Worm (Caenorhabditis elegans) whole organism, late embryonic: ENCODE data around the gene tyr-1.
A peak's percentile ranks its signal among the peaks of the same experiment; 100 is the strongest.

Source experiments
- C08G9.2 ChIP-seq: sonication (generic microtip); optimal IDR thresholded peaks from 2 replicates; lab custom pipeline; 2016; ENCODE audit warnings: mild to moderate bottlenecking, missing genetic modification characterization, moderate library complexity, missing compliant biosample characterization
- C38D4.7 ChIP-seq: fragments of 200-800 bp; sonication (Bioruptor generic); optimal IDR thresholded peaks from 2 replicates; lab custom pipeline; 2018; ENCODE audit warnings: mild to moderate bottlenecking, missing genetic modification characterization, moderate library complexity, missing compliant biosample characterization
- F13H6.1 ChIP-seq: sonication (generic microtip); optimal IDR thresholded peaks from 2 replicates; lab custom pipeline; 2016; ENCODE audit warnings: missing genetic modification characterization, missing compliant biosample characterization
- K09A11.1 ChIP-seq: sonication (generic microtip); optimal IDR thresholded peaks from 2 replicates; lab custom pipeline; 2017; ENCODE audit warnings: antibody characterized with exemption, mild to moderate bottlenecking, missing genetic modification characterization, missing compliant biosample characterization; ENCODE audit not compliant: insufficient read depth
- Y22D7AL.16 ChIP-seq: sonication (generic microtip); optimal IDR thresholded peaks from 2 replicates; lab custom pipeline; 2016; ENCODE audit warnings: missing genetic modification characterization, missing compliant biosample characterization
- ahr-1 ChIP-seq: sonication (generic microtip); optimal IDR thresholded peaks from 2 replicates; lab custom pipeline; 2016; ENCODE audit warnings: missing genetic modification characterization, missing compliant biosample characterization
- ama-1 ChIP-seq: fragments of 150-350 bp; optimal IDR thresholded peaks from 2 replicates; lab custom pipeline; 2014
- ceh-14 ChIP-seq: sonication (generic microtip); optimal IDR thresholded peaks from 2 replicates; lab custom pipeline; 2016; ENCODE audit warnings: missing genotype, missing genetic modification characterization, missing compliant biosample characterization
- ceh-19 ChIP-seq: fragments of 200-800 bp; sonication (Bioruptor generic); optimal IDR thresholded peaks from 2 replicates; lab custom pipeline; 2018; ENCODE audit warnings: mild to moderate bottlenecking, missing genetic modification characterization, missing compliant biosample characterization
- ceh-2 ChIP-seq: sonication (generic microtip); optimal IDR thresholded peaks from 2 replicates; lab custom pipeline; 2016; ENCODE audit warnings: missing genotype, missing genetic modification characterization, missing compliant biosample characterization
- ceh-22 ChIP-seq: sonication (generic microtip); optimal IDR thresholded peaks from 2 replicates; lab custom pipeline; 2017; ENCODE audit warnings: missing biosample characterization, missing genetic modification characterization
- ceh-24 ChIP-seq: sonication (generic microtip); optimal IDR thresholded peaks from 2 replicates; lab custom pipeline; 2016; ENCODE audit warnings: mild to moderate bottlenecking, missing genetic modification characterization, missing compliant biosample characterization
- ceh-30 ChIP-seq: fragments of 150-350 bp; optimal IDR thresholded peaks from 2 replicates; lab custom pipeline; 2014; ENCODE audit warnings: missing biosample characterization, missing genetic modification characterization
- ceh-31 ChIP-seq: sonication (generic microtip); optimal IDR thresholded peaks from 2 replicates; lab custom pipeline; 2016; ENCODE audit warnings: missing genetic modification characterization, missing compliant biosample characterization
- ceh-34 ChIP-seq: sonication (generic microtip); optimal IDR thresholded peaks from 2 replicates; lab custom pipeline; 2016; ENCODE audit warnings: mild to moderate bottlenecking, missing genetic modification characterization, missing compliant biosample characterization
- ceh-48 ChIP-seq: sonication (generic microtip); optimal IDR thresholded peaks from 2 replicates; lab custom pipeline; 2016; ENCODE audit warnings: missing genetic modification characterization, inconsistent platforms, missing compliant biosample characterization
- elt-2 ChIP-seq: sonication (generic microtip); optimal IDR thresholded peaks from 2 replicates; lab custom pipeline; 2016; ENCODE audit warnings: missing genetic modification reagents, missing genetic modification characterization, missing compliant biosample characterization
- ets-4 ChIP-seq: sonication (generic microtip); optimal IDR thresholded peaks from 2 replicates; lab custom pipeline; 2016; ENCODE audit warnings: missing genetic modification characterization, missing compliant biosample characterization
- fax-1 ChIP-seq: sonication (generic microtip); optimal IDR thresholded peaks from 2 replicates; lab custom pipeline; 2016; ENCODE audit warnings: missing genotype, missing genetic modification characterization, missing compliant biosample characterization
- hlh-15 ChIP-seq: sonication (generic microtip); optimal IDR thresholded peaks from 2 replicates; lab custom pipeline; 2016; ENCODE audit warnings: missing genetic modification characterization, missing compliant biosample characterization
- hlh-30 ChIP-seq: sonication (generic microtip); optimal IDR thresholded peaks from 2 replicates; lab custom pipeline; 2017; ENCODE audit warnings: antibody characterized with exemption, missing genetic modification characterization, missing compliant biosample characterization; ENCODE audit not compliant: insufficient read depth
- hlh-6 ChIP-seq: sonication (generic microtip); optimal IDR thresholded peaks from 2 replicates; lab custom pipeline; 2016; ENCODE audit warnings: missing genotype, missing genetic modification characterization, missing compliant biosample characterization
- hlh-8 ChIP-seq: sonication (generic microtip); optimal IDR thresholded peaks from 2 replicates; lab custom pipeline; 2016; ENCODE audit warnings: missing genotype, missing genetic modification characterization, missing compliant biosample characterization
- lin-11 ChIP-seq: fragments of 200-800 bp; sonication (Bioruptor generic); optimal IDR thresholded peaks from 2 replicates; lab custom pipeline; 2018; ENCODE audit warnings: mild to moderate bottlenecking, missing genetic modification characterization, missing compliant biosample characterization
- madf-2 ChIP-seq: sonication (generic microtip); optimal IDR thresholded peaks from 2 replicates; lab custom pipeline; 2017; ENCODE audit warnings: missing genetic modification characterization, missing compliant biosample characterization
- mec-3 ChIP-seq: sonication (generic microtip); optimal IDR thresholded peaks from 2 replicates; lab custom pipeline; 2016; ENCODE audit warnings: borderline replicate concordance, missing genetic modification characterization, missing compliant biosample characterization
- nhr-232 ChIP-seq: sonication (generic microtip); optimal IDR thresholded peaks from 2 replicates; lab custom pipeline; 2016; ENCODE audit warnings: missing genetic modification characterization, missing compliant biosample characterization
- odd-2 ChIP-seq: sonication (generic microtip); optimal IDR thresholded peaks from 2 replicates; lab custom pipeline; 2017; ENCODE audit warnings: antibody characterized with exemption, mild to moderate bottlenecking, missing genetic modification characterization, missing compliant biosample characterization
- pat-9 ChIP-seq: fragments of 200-800 bp; sonication (Bioruptor generic); optimal IDR thresholded peaks from 2 replicates; lab custom pipeline; 2018; ENCODE audit warnings: mild to moderate bottlenecking, missing genetic modification characterization, moderate library complexity, missing compliant biosample characterization
- pha-2 ChIP-seq: sonication (generic microtip); optimal IDR thresholded peaks from 2 replicates; lab custom pipeline; 2017; ENCODE audit warnings: mild to moderate bottlenecking, missing genetic modification characterization, missing compliant biosample characterization
- pha-4 ChIP-seq: fragments of 150-350 bp; optimal IDR thresholded peaks from 2 replicates; lab custom pipeline; 2018; ENCODE audit warnings: missing biosample characterization, missing genetic modification reagents, missing genetic modification characterization
- pqm-1 ChIP-seq: sonication (generic microtip); optimal IDR thresholded peaks from 2 replicates; lab custom pipeline; 2016; ENCODE audit warnings: missing genetic modification characterization, missing compliant biosample characterization
- ref-2 ChIP-seq: sonication (generic microtip); optimal IDR thresholded peaks from 2 replicates; lab custom pipeline; 2016; ENCODE audit warnings: missing genetic modification characterization, missing compliant biosample characterization
- rnt-1 ChIP-seq: sonication (generic microtip); optimal IDR thresholded peaks from 2 replicates; lab custom pipeline; 2016; ENCODE audit warnings: missing genetic modification characterization, missing compliant biosample characterization
- sdc-2 ChIP-seq: sonication (generic microtip); optimal IDR thresholded peaks from 2 replicates; lab custom pipeline; 2016; ENCODE audit warnings: missing genotype, missing genetic modification characterization, missing compliant biosample characterization
- sox-4 ChIP-seq: sonication (generic microtip); optimal IDR thresholded peaks from 2 replicates; lab custom pipeline; 2017; ENCODE audit warnings: mild to moderate bottlenecking, missing genetic modification characterization, inconsistent platforms, missing compliant biosample characterization
- tbx-2 ChIP-seq: sonication (generic microtip); optimal IDR thresholded peaks from 2 replicates; lab custom pipeline; 2016; ENCODE audit warnings: missing genetic modification characterization, missing compliant biosample characterization
- tbx-7 ChIP-seq: sonication (generic microtip); optimal IDR thresholded peaks from 2 replicates; lab custom pipeline; 2016; ENCODE audit warnings: missing genotype, missing genetic modification characterization, missing compliant biosample characterization
- unc-42 ChIP-seq: sonication (generic microtip); optimal IDR thresholded peaks from 2 replicates; lab custom pipeline; 2016; ENCODE audit warnings: missing genotype, missing genetic modification characterization, missing compliant biosample characterization
- unc-55 ChIP-seq: sonication (generic microtip); optimal IDR thresholded peaks from 2 replicates; lab custom pipeline; 2017; ENCODE audit warnings: missing biosample characterization, missing genetic modification reagents, missing genetic modification characterization
- unc-86 ChIP-seq: sonication (generic microtip); optimal IDR thresholded peaks from 2 replicates; lab custom pipeline; 2016; ENCODE audit warnings: missing genetic modification characterization, missing compliant biosample characterization
- zip-5 ChIP-seq: sonication (generic microtip); optimal IDR thresholded peaks from 2 replicates; lab custom pipeline; 2016; ENCODE audit warnings: missing genetic modification characterization, missing compliant biosample characterization

Gene tyr-1

ce11 chrIII:7854494-7855184, 18.9 kb upstream of the tyr-1 start, which contains the start of gene rpl-35 (continued):
- TF ChIP-seq ceh-34 (tag; lab: Kevin White, UChicago) (peak; percentile 99), ref-2 (peak; percentile 99), ceh-30 (tag; lab: Kevin White, UChicago) (peak; percentile 55), hlh-6 (tag; lab: Kevin White, UChicago) (no peak), ets-4 (tag; lab: Kevin White, UChicago) (peak; percentile 84), ceh-14 (tag; lab: Kevin White, UChicago) (peak; percentile 97), unc-55 (peak; percentile 83), madf-2 (tag; lab: Kevin White, UChicago) (peak; percentile 92), hlh-30 (tag; lab: Kevin White, UChicago) (peak; percentile 88), ceh-24 (tag; lab: Kevin White, UChicago) (peak; percentile 70), ceh-22 (peak; percentile 84), ama-1 (lab: Kevin White, UChicago) (no peak), pha-2 (peak; percentile 57), fax-1 (peak; percentile 58), F13H6.1 (peak; percentile 90), lin-11 (tag; lab: Kevin White, UChicago) (peak; percentile 53), ceh-48 (tag; lab: Kevin White, UChicago) (peak; percentile 83), Y22D7AL.16 (tag; lab: Kevin White, UChicago) (peak; percentile 42), nhr-232 (tag; lab: Kevin White, UChicago) (no peak)

- no peak for TF ChIP-seq sox-4 (tag; lab: Kevin White, UChicago)
- no peak for TF ChIP-seq ceh-19 (GFP tag; lab: Kevin White, UChicago)
- no peak for TF ChIP-seq ahr-1
- no peak for TF ChIP-seq fax-1
- TF ChIP-seq pha-2: no peak
- TF ChIP-seq pha-4 (tag; lab: Kevin White, UChicago): no peak
- TF ChIP-seq pat-9: no peak
- no peak for TF ChIP-seq unc-42 (tag; lab: Kevin White, UChicago)
- TF ChIP-seq tbx-7 (tag; lab: Kevin White, UChicago): no peak
These were observed 18.1 kb upstream of the tyr-1 start for ce11 chrIII:7855468-7855867.

- TF ChIP-seq odd-2 (tag; lab: Kevin White, UChicago): no peak
- TF ChIP-seq pha-2: no peak
- no peak for TF ChIP-seq ets-4 (tag; lab: Kevin White, UChicago)
- TF ChIP-seq pat-9: no peak
- TF ChIP-seq sdc-2 (tag; lab: Kevin White, UChicago): no peak
- TF ChIP-seq tbx-7 (tag; lab: Kevin White, UChicago): no peak
- TF ChIP-seq pha-4 (tag; lab: Kevin White, UChicago): no peak
- TF ChIP-seq ahr-1: no peak
- TF ChIP-seq ceh-24 (tag; lab: Kevin White, UChicago): no peak
- no peak for TF ChIP-seq mec-3
- TF ChIP-seq elt-2: no peak
- no peak for TF ChIP-seq K09A11.1
These were observed 16.4 kb upstream of the tyr-1 start, which contains the start of gene tag-307 for ce11 chrIII:7857142-7857541. tag-307 (minus strand) TSS chrIII:7857242.

- peak; percentile 14 for TF ChIP-seq tbx-2 (tag; lab: Kevin White, UChicago)
- peak; percentile 33 for TF ChIP-seq pqm-1 (tag; lab: Kevin White, UChicago)
- no peak for TF ChIP-seq C38D4.7 (GFP tag; lab: Kevin White, UChicago)
- TF ChIP-seq hlh-15 (tag; lab: Kevin White, UChicago): no peak
- TF ChIP-seq unc-86 (tag; lab: Kevin White, UChicago): no peak
- TF ChIP-seq rnt-1 (tag; lab: Kevin White, UChicago): no peak
- TF ChIP-seq lin-11 (tag; lab: Kevin White, UChicago): no peak
- peak; percentile 69 for TF ChIP-seq ceh-2
- peak; percentile 31 for TF ChIP-seq elt-2
- peak; percentile 49 for TF ChIP-seq ets-4 (tag; lab: Kevin White, UChicago)
- peak; percentile 0 for TF ChIP-seq fax-1
- peak; percentile 11 for TF ChIP-seq unc-42 (tag; lab: Kevin White, UChicago)
- peak; percentile 47 for TF ChIP-seq zip-5 (tag; lab: Kevin White, UChicago)
- TF ChIP-seq ceh-14 (tag; lab: Kevin White, UChicago): peak; percentile 14
- TF ChIP-seq C08G9.2: peak; percentile 73
- peak; percentile 77 for TF ChIP-seq ceh-31
- TF ChIP-seq hlh-8: peak; percentile 1
- peak; percentile 42 for TF ChIP-seq tbx-7 (tag; lab: Kevin White, UChicago)
These were observed 15.1 kb upstream of the tyr-1 start, which contains the start of the genes coq-5 and ufm-1 for ce11 chrIII:7858407-7859029. coq-5 (minus strand) TSS chrIII:7858457. ufm-1 (plus strand) TSS chrIII:7858979.
